Worm (Caenorhabditis elegans) whole organism, L1 larva: Measurements from ENCODE around the gene F33E11.2.

Experiments
- ceh-82 ChIP-seq, 3 experiments: fragments of 150-350 bp in 1 of 3; sonication (generic microtip) in 2 of 3; optimal IDR thresholded peaks; 2 replicates each; lab custom pipeline; 2014 to 2017; ENCODE audit warnings: missing biosample characterization in 3 of 3, missing genetic modification characterization in 3 of 3
- egl-27 ChIP-seq, 2 experiments: fragments of 150-350 bp in 1 of 2; sonication (generic microtip); optimal IDR thresholded peaks; 3 replicates each; lab custom pipeline; 2017 to 2018; ENCODE audit warnings: missing biosample characterization in 2 of 2, missing genetic modification characterization in 2 of 2, missing genetic modification reagents in 2 of 2
- elt-2 ChIP-seq: sonication (generic microtip); optimal IDR thresholded peaks from 2 replicates; lab custom pipeline; 2016; ENCODE audit warnings: missing genetic modification characterization, mild to moderate bottlenecking, inconsistent platforms, missing compliant biosample characterization, missing genetic modification reagents
- lir-3 ChIP-seq: sonication (generic microtip); optimal IDR thresholded peaks from 2 replicates; lab custom pipeline; 2016; ENCODE audit warnings: mild to moderate bottlenecking, missing genetic modification characterization, moderate library complexity, missing compliant biosample characterization; ENCODE audit not compliant: poor library complexity
- mdl-1 ChIP-seq, 2 experiments: fragments of 150-350 bp; optimal IDR thresholded peaks; 2 replicates each; lab custom pipeline; 2014 to 2017; ENCODE audit warnings: missing biosample characterization in 2 of 2, missing genetic modification characterization in 2 of 2, inconsistent platforms in 1 of 2
- nhr-12 ChIP-seq: sonication (generic microtip); optimal IDR thresholded peaks from 2 replicates; lab custom pipeline; 2017; ENCODE audit warnings: missing biosample characterization, missing genetic modification characterization
- nhr-237 ChIP-seq: fragments of 150-350 bp; optimal IDR thresholded peaks from 2 replicates; lab custom pipeline; 2014; ENCODE audit warnings: missing biosample characterization, missing genetic modification characterization
- nhr-28 ChIP-seq: fragments of 150-350 bp; optimal IDR thresholded peaks from 2 replicates; lab custom pipeline; 2014; ENCODE audit warnings: missing biosample characterization, missing genetic modification characterization
- nhr-76 ChIP-seq: sonication (generic microtip); optimal IDR thresholded peaks from 2 replicates; lab custom pipeline; 2017; ENCODE audit warnings: missing biosample characterization, missing genetic modification characterization
- pqm-1 ChIP-seq: sonication (generic microtip); optimal IDR thresholded peaks from 3 replicates; lab custom pipeline; 2017; ENCODE audit warnings: missing biosample characterization, missing genetic modification characterization
- sptf-1 ChIP-seq: fragments of 150-350 bp; optimal IDR thresholded peaks from 2 replicates; lab custom pipeline; 2014; ENCODE audit warnings: missing biosample characterization, missing genetic modification characterization
- zag-1 ChIP-seq: fragments of 150-350 bp; optimal IDR thresholded peaks from 2 replicates; lab custom pipeline; 2014; ENCODE audit warnings: missing biosample characterization, missing genetic modification characterization

ce11 chrV:254591-254990 lies 43.2 kb upstream of the F33E11.2 start, which contains the start of gene str-121:
- TF ChIP-seq nhr-76 (tag; lab: Kevin White, UChicago) (no peak), mdl-1 (tag; optimal IDR thresholded peaks at IDR 0.05; lab: Kevin White, UChicago) (no peak), nhr-12 (no peak), egl-27 (tag; optimal IDR thresholded peaks at IDR 0.05; lab: Kevin White, UChicago) (no peak), sptf-1 (no peak), lir-3 (no peak), nhr-28 (tag; lab: Kevin White, UChicago) (no peak), pqm-1 (tag; lab: Kevin White, UChicago) (no peak), nhr-237 (no peak), ceh-82 (tag; optimal IDR thresholded peaks at IDR 0.05; lab: Kevin White, UChicago) (no peak), zag-1 (no peak), elt-2 (tag; lab: Kevin White, UChicago) (no peak)
